Worm (Caenorhabditis elegans) whole organism, late embryonic: ENCODE results near the gene jamp-1.
A peak's percentile ranks its signal among the peaks of the same experiment; 100 is the strongest.

Source experiments
- F13H6.1 ChIP-seq: sonication (generic microtip); optimal IDR thresholded peaks from 2 replicates; lab custom pipeline; 2016; ENCODE audit warnings: missing genetic modification characterization, missing compliant biosample characterization
- ceh-14 ChIP-seq: sonication (generic microtip); optimal IDR thresholded peaks from 2 replicates; lab custom pipeline; 2016; ENCODE audit warnings: missing genotype, missing genetic modification characterization, missing compliant biosample characterization
- ceh-22 ChIP-seq: sonication (generic microtip); optimal IDR thresholded peaks from 2 replicates; lab custom pipeline; 2017; ENCODE audit warnings: missing biosample characterization, missing genetic modification characterization
- ceh-31 ChIP-seq: sonication (generic microtip); optimal IDR thresholded peaks from 2 replicates; lab custom pipeline; 2016; ENCODE audit warnings: missing genetic modification characterization, missing compliant biosample characterization
- ceh-45 ChIP-seq: fragments of 200-800 bp; sonication (Bioruptor generic); IDR thresholded peaks from 2 replicates; pipeline ENCODE4 v1.3.6; 2022; ENCODE audit warnings: missing genetic modification reagents, missing genetic modification characterization, missing compliant biosample characterization
- ceh-9 ChIP-seq: sonication (generic microtip); optimal IDR thresholded peaks from 2 replicates; lab custom pipeline; 2016; ENCODE audit warnings: mild to moderate bottlenecking, missing genetic modification characterization, inconsistent platforms, missing compliant biosample characterization
- hlh-8 ChIP-seq: sonication (generic microtip); optimal IDR thresholded peaks from 2 replicates; lab custom pipeline; 2016; ENCODE audit warnings: missing genotype, missing genetic modification characterization, missing compliant biosample characterization
- sdc-2 ChIP-seq: sonication (generic microtip); optimal IDR thresholded peaks from 2 replicates; lab custom pipeline; 2016; ENCODE audit warnings: missing genotype, missing genetic modification characterization, missing compliant biosample characterization
- syd-9 ChIP-seq: sonication (generic microtip); optimal IDR thresholded peaks from 2 replicates; lab custom pipeline; 2016; ENCODE audit warnings: mild to moderate bottlenecking, missing genetic modification characterization, moderate library complexity, missing compliant biosample characterization
- unc-42 ChIP-seq: sonication (generic microtip); optimal IDR thresholded peaks from 2 replicates; lab custom pipeline; 2016; ENCODE audit warnings: missing genotype, missing genetic modification characterization, missing compliant biosample characterization
- unc-86 ChIP-seq: sonication (generic microtip); optimal IDR thresholded peaks from 2 replicates; lab custom pipeline; 2016; ENCODE audit warnings: missing genetic modification characterization, missing compliant biosample characterization

DNA sequence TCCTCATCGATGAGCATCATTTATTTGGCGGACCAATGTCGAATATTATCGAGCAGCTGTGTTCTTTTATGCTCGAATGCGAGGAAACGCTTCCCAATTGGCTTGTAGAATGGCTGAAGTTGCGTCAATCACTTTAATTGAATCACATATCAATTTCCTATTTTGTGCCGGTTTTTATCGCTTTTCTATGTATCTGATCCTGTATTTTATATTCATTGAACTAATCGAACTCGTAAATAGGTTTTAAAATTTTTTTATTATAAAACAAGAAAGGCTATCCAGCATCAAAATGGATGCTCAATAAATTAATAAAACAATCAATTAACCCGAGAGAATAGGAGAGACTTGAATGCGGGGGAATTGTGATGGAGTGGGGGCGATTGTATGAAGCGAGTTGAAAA, 47.7 kb upstream of the jamp-1 start:
- TF ChIP-seq unc-42 (peak; percentile 16), ceh-45 (GFP tag; lab: Robert Waterston, UW) (no peak), ceh-31 (tag; lab: Kevin White, UChicago) (no peak), unc-86 (tag; lab: Kevin White, UChicago) (no peak), ceh-22 (tag; lab: Kevin White, UChicago) (no peak), ceh-9 (no peak), hlh-8 (tag; lab: Kevin White, UChicago) (no peak), ceh-14 (tag; lab: Kevin White, UChicago) (no peak), F13H6.1 (no peak), syd-9 (tag; lab: Kevin White, UChicago) (peak; percentile 1), sdc-2 (tag; lab: Kevin White, UChicago) (no peak)
